Fruit fly (Drosophila melanogaster) whole organism, embryonic: ENCODE measurements around the gene CG13465.

ENCODE experiments used
- CG11560 ChIP-seq: fragments of 200-800 bp; sonication (Bioruptor generic); IDR thresholded peaks from 3 replicates; pipeline ENCODE4 v1.3.6; 2022; ENCODE audit warnings: missing biosample characterization, missing genetic modification characterization
- CG14014 ChIP-seq: fragments of 200-800 bp; sonication (Bioruptor generic); IDR thresholded peaks from 2 replicates; pipeline ENCODE4 v1.3.6; 2022; ENCODE audit warnings: missing biosample characterization, missing genetic modification characterization
- CG18764 ChIP-seq: fragments of 200-800 bp; sonication (Bioruptor generic); optimal IDR thresholded peaks from 3 replicates; lab custom pipeline; 2016; ENCODE audit warnings: missing biosample characterization, missing genetic modification characterization
- CG6854 ChIP-seq: fragments of 200-800 bp; sonication (Bioruptor generic); optimal IDR thresholded peaks from 3 replicates; lab custom pipeline; 2017; ENCODE audit warnings: missing biosample characterization, mild to moderate bottlenecking, missing genetic modification characterization
- CG8388 ChIP-seq: fragments of 200-800 bp; sonication (Bioruptor generic); optimal IDR thresholded peaks from 2 replicates; lab custom pipeline; 2019; ENCODE audit warnings: missing biosample characterization, mild to moderate bottlenecking, missing genetic modification characterization, moderate library complexity
- Ets65A ChIP-seq: fragments of 200-800 bp; sonication (Bioruptor generic); peaks from one replicate; lab custom pipeline; 2016; ENCODE audit warnings: missing biosample characterization, missing genetic modification characterization
- MESR4 ChIP-seq: fragments of 200-800 bp; sonication (Bioruptor generic); optimal IDR thresholded peaks from 2 replicates; lab custom pipeline; 2018; ENCODE audit warnings: missing biosample characterization, mild to moderate bottlenecking, missing genetic modification characterization, moderate library complexity
- NK7.1 ChIP-seq: fragments of 200-800 bp; sonication (Bioruptor generic); optimal IDR thresholded peaks from 3 replicates; lab custom pipeline; 2016; ENCODE audit warnings: missing biosample characterization, missing genetic modification characterization
- caup ChIP-seq: fragments of 200-800 bp; sonication (Bioruptor generic); optimal IDR thresholded peaks from 3 replicates; lab custom pipeline; 2017; ENCODE audit warnings: missing biosample characterization, mild to moderate bottlenecking, missing genetic modification characterization, moderate library complexity; ENCODE audit not compliant: severe bottlenecking
- insv ChIP-seq, 2 experiments: fragments of 200-800 bp; sonication (Bioruptor generic); optimal IDR thresholded peaks; 3 replicates each; lab custom pipeline; 2016 to 2018; ENCODE audit warnings: missing biosample characterization in 2 of 2, missing genetic modification characterization in 2 of 2
- maf-S ChIP-seq: fragments of 200-800 bp; sonication (Bioruptor generic); optimal IDR thresholded peaks from 2 replicates; lab custom pipeline; 2016; ENCODE audit warnings: missing biosample characterization, missing genetic modification characterization
- mam ChIP-seq: fragments of 200-800 bp; sonication (Bioruptor generic); optimal IDR thresholded peaks from 3 replicates; lab custom pipeline; 2016; ENCODE audit warnings: missing biosample characterization, missing genetic modification characterization
- unc-4 ChIP-seq: fragments of 200-800 bp; sonication (Bioruptor generic); IDR thresholded peaks from 2 replicates; pipeline ENCODE4 v1.3.6; 2022; ENCODE audit warnings: missing biosample characterization, missing genetic modification characterization; ENCODE audit not compliant: partially characterized antibody
- vfl ChIP-seq: fragments of 200-800 bp; sonication (Bioruptor generic); optimal IDR thresholded peaks from 2 replicates; lab custom pipeline; 2016; ENCODE audit warnings: missing biosample characterization, missing genetic modification characterization

DNA sequence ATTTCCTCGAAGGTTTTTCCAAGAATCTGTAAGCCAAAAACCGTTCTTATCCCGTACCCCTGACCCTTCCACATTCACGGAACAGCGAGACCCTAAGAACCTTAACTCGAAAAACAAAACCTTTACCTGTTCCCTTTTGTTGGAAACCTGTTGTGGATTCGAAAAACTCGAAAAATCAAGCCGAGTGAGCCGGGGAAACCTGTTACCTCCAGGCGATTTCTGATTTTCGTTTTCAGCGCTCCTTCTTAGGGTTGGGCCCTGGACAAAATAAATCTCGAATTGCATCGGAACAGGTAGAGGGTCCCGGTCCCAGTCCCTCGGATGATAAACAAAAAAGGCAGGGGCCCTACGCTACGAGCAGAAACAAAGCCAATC is 29.1 kb upstream of the CG13465 start:
- TF ChIP-seq CG18764 (GFP tag; lab: Kevin White, UChicago): no peak
- no peak for TF ChIP-seq unc-4 (GFP tag; lab: Robert Waterston, UW)
- TF ChIP-seq NK7.1 (GFP tag; lab: Kevin White, UChicago): no peak
- TF ChIP-seq mam (GFP tag; lab: Kevin White, UChicago): no peak
- TF ChIP-seq maf-S (GFP tag; lab: Kevin White, UChicago): no peak
- no peak for TF ChIP-seq CG14014 (GFP tag; lab: Robert Waterston, UW)
- TF ChIP-seq MESR4 (GFP tag; lab: Kevin White, UChicago): no peak
- no peak for TF ChIP-seq caup (GFP tag; lab: Kevin White, UChicago)
- TF ChIP-seq CG6854 (GFP tag; lab: Kevin White, UChicago): no peak
- TF ChIP-seq Ets65A (GFP tag; lab: Kevin White, UChicago): no peak
- TF ChIP-seq CG8388 (GFP tag; lab: Kevin White, UChicago): no peak
- TF ChIP-seq vfl (GFP tag; lab: Kevin White, UChicago): no peak
- no peak for TF ChIP-seq CG11560 (tag; lab: Robert Waterston, UW)
- TF ChIP-seq insv (GFP tag; optimal IDR thresholded peaks at IDR 0.05; lab: Kevin White, UChicago): no peak
